Comparison of ENCODE assay signal across 3 fruit fly cellular contexts in the genomic region with DNA sequence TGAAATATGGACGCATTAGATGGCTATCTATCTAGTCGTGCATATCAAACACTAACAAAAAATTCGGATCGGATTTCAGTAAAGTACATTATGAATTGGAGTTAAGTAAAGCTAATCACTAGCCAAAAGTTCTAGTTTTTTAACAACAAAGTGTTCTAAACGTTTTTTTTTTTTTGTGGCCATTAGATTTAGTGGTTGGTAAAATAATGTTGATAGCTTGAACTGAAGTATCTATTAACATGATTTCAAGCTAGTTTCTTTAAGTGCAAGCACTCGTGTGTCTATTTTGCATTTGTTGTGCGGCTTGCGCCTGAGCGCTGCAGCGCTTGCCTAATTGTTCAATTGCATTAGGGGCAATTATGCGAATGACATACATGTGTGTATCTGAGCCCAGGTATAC.
TF ChIP-seq lines count a peak whose summit lies in the region.

No protein-coding gene starts in this region.

- TF ChIP-seq CTCF in whole organism, embryonic (GFP tag; optimal IDR thresholded peaks at IDR 0.05; lab: Kevin White, UChicago), result no peak

TF ChIP-seq in whole organism, embryonic, 481 proteins besides CTCF, POLR2A, EP300 and RAD21 (continues in another document):
- TF ChIP-seq chif (GFP tag; optimal IDR thresholded peaks at IDR 0.05; lab: Kevin White, UChicago) (peak in 1 of 2 experiments; percentile 4), CG9817 (tag; optimal IDR thresholded peaks at IDR 0.05; lab: Kevin White, UChicago) (no peak), grn (GFP tag; optimal IDR thresholded peaks at IDR 0.05; lab: Kevin White, UChicago) (peak; percentile 4), emc (GFP tag; optimal IDR thresholded peaks at IDR 0.05; lab: Kevin White, UChicago) (no peak), CG7839 (tag; optimal IDR thresholded peaks at IDR 0.05; lab: Kevin White, UChicago) (peak; percentile 6), CG11504 (tag; optimal IDR thresholded peaks at IDR 0.05; lab: Kevin White, UChicago) (peak; percentile 26), zfh1 (GFP tag; IDR thresholded peaks at IDR 0.05; lab: Robert Waterston, UW) (no peak), Eip74EF (GFP tag; optimal IDR thresholded peaks at IDR 0.05; lab: Kevin White, UChicago) (no peak), CG11695 (GFP tag; IDR thresholded peaks at IDR 0.05; lab: Robert Waterston, UW) (no peak), PHDP (tag; optimal IDR thresholded peaks at IDR 0.05; lab: Kevin White, UChicago) (peak; percentile 2), CG31365 (tag; optimal IDR thresholded peaks at IDR 0.05; lab: Kevin White, UChicago) (no peak), dmrt99B (tag; optimal IDR thresholded peaks at IDR 0.05; lab: Kevin White, UChicago) (peak; percentile 37), Drgx (GFP tag; IDR thresholded peaks at IDR 0.05; lab: Robert Waterston, UW) (peak; percentile 35; the same call in 1 of the 2 replicates), CG4328 (GFP tag; optimal IDR thresholded peaks at IDR 0.05; lab: Kevin White, UChicago) (no peak), CG10979 (tag; optimal IDR thresholded peaks at IDR 0.05; lab: Kevin White, UChicago) (peak; percentile 4), Xrp1 (GFP tag; IDR thresholded peaks at IDR 0.05; lab: Robert Waterston, UW) (peak; percentile 14; the same call in 1 of the 2 replicates), CG17359 (tag; optimal IDR thresholded peaks at IDR 0.05; lab: Kevin White, UChicago) (peak; percentile 34), CoRest (tag; optimal IDR thresholded peaks at IDR 0.05; lab: Kevin White, UChicago) (peak; percentile 3), CG2875 (GFP tag; optimal IDR thresholded peaks at IDR 0.05; lab: Kevin White, UChicago) (no peak), ATbp (GFP tag; optimal IDR thresholded peaks at IDR 0.05; lab: Kevin White, UChicago) (peak; percentile 16), phol (tag; optimal IDR thresholded peaks at IDR 0.05; lab: Kevin White, UChicago) (peak; percentile 11), bsh (GFP tag; optimal IDR thresholded peaks at IDR 0.05; lab: Kevin White, UChicago) (peak in 1 of 2 experiments; percentile 9), CG2678 (tag; optimal IDR thresholded peaks at IDR 0.05; lab: Kevin White, UChicago) (peak; percentile 9), zf30C (GFP tag; optimal IDR thresholded peaks at IDR 0.05; lab: Kevin White, UChicago) (no peak), esg (GFP tag; conservative IDR thresholded peaks at IDR 0.05; lab: Robert Waterston, UW) (0 out of 2 replicates have a peak, but pooled peaks have one; percentile 6), az2 (GFP tag; optimal IDR thresholded peaks at IDR 0.05; lab: Kevin White, UChicago) (peak; percentile 7), sd (tag; optimal IDR thresholded peaks at IDR 0.05; lab: Kevin White, UChicago) (no peak), slbo (GFP tag; IDR thresholded peaks at IDR 0.05; lab: Robert Waterston, UW) (no peak)

TF ChIP-seq in whole organism, prepupa, 60 proteins besides CTCF, POLR2A, EP300 and RAD21:
- no peak for TF ChIP-seq Met (GFP tag; optimal IDR thresholded peaks at IDR 0.05; lab: Kevin White, UChicago)
- peak; percentile 20 for TF ChIP-seq CG6276 (GFP tag; optimal IDR thresholded peaks at IDR 0.05; lab: Kevin White, UChicago)
- no peak for TF ChIP-seq achi (GFP tag; optimal IDR thresholded peaks at IDR 0.05; lab: Kevin White, UChicago)
- peak; percentile 33 for TF ChIP-seq CG32006 (GFP tag; optimal IDR thresholded peaks at IDR 0.05; lab: Kevin White, UChicago)
- TF ChIP-seq Hr4 (GFP tag; optimal IDR thresholded peaks at IDR 0.05; lab: Kevin White, UChicago), result peak; percentile 18
- no peak for TF ChIP-seq svp (GFP tag; lab: Kevin White, UChicago)
- TF ChIP-seq esn (GFP tag; optimal IDR thresholded peaks at IDR 0.05; lab: Kevin White, UChicago), result no peak
- no peak; the same call in 1 of the 2 replicates for TF ChIP-seq CG11294 (GFP tag; IDR thresholded peaks at IDR 0.05; lab: Robert Waterston, UW)
- TF ChIP-seq eg (GFP tag; IDR thresholded peaks at IDR 0.05; lab: Robert Waterston, UW), result peak; percentile 50; the same call in 2 of the 3 replicates
- TF ChIP-seq CG15336 (GFP tag; IDR thresholded peaks at IDR 0.05; lab: Robert Waterston, UW), result peak; percentile 64

TF ChIP-seq in whole organism, pupa, 21 proteins besides CTCF, POLR2A, EP300 and RAD21:
- TF ChIP-seq CG34367 (tag; optimal IDR thresholded peaks at IDR 0.05; lab: Kevin White, UChicago) (no peak), Ets98B (GFP tag; IDR thresholded peaks at IDR 0.05; lab: Robert Waterston, UW) (peak; percentile 30; the same call in 1 of the 2 replicates), CG8159 (tag; optimal IDR thresholded peaks at IDR 0.05; lab: Kevin White, UChicago) (no peak), EcR (GFP tag; optimal IDR thresholded peaks at IDR 0.05; lab: Kevin White, UChicago) (no peak), CG14655 (GFP tag; optimal IDR thresholded peaks at IDR 0.05; lab: Kevin White, UChicago) (no peak), CG32121 (GFP tag; IDR thresholded peaks at IDR 0.05; lab: Robert Waterston, UW) (peak; percentile 62)
